Worm (Caenorhabditis elegans) whole organism, L2 larva: ENCODE results near the gene F36A4.2.

Experiments used
- ama-1 ChIP-seq: fragments of 150-350 bp; optimal IDR thresholded peaks from 2 replicates; lab custom pipeline; 2018; ENCODE audit warnings: inconsistent platforms
- ceh-16 ChIP-seq: fragments of 150-350 bp; optimal IDR thresholded peaks from 2 replicates; lab custom pipeline; 2014; ENCODE audit warnings: missing biosample characterization, missing genetic modification characterization
- ceh-82 ChIP-seq: fragments of 150-350 bp; optimal IDR thresholded peaks from 2 replicates; lab custom pipeline; 2014; ENCODE audit warnings: missing biosample characterization, missing genetic modification characterization
- mdl-1 ChIP-seq, 2 experiments: fragments of 150-350 bp in 1 of 2; sonication (generic microtip) in 1 of 2; optimal IDR thresholded peaks; 2 replicates each; lab custom pipeline; 2017; ENCODE audit warnings: missing biosample characterization in 2 of 2, missing genetic modification characterization in 2 of 2
- nhr-10 ChIP-seq: sonication (generic microtip); optimal IDR thresholded peaks from 2 replicates; lab custom pipeline; 2017; ENCODE audit warnings: missing biosample characterization, missing genetic modification characterization
- nhr-77 ChIP-seq: fragments of 150-350 bp; optimal IDR thresholded peaks from 2 replicates; lab custom pipeline; 2014; ENCODE audit warnings: missing biosample characterization, missing genetic modification characterization
- peb-1 ChIP-seq: fragments of 150-350 bp; optimal IDR thresholded peaks from 2 replicates; lab custom pipeline; 2014; ENCODE audit warnings: missing biosample characterization, missing genetic modification characterization
- snpc-4 ChIP-seq: fragments of 150-350 bp; optimal IDR thresholded peaks from 2 replicates; lab custom pipeline; 2014; ENCODE audit warnings: missing biosample characterization, missing genetic modification characterization
- unc-62 ChIP-seq: fragments of 150-350 bp; optimal IDR thresholded peaks from 2 replicates; lab custom pipeline; 2014; ENCODE audit warnings: missing biosample characterization, missing genetic modification reagents, missing genetic modification characterization
- ztf-11 ChIP-seq: sonication (generic microtip); optimal IDR thresholded peaks from 2 replicates; lab custom pipeline; 2017; ENCODE audit warnings: missing biosample characterization, missing genetic modification characterization

DNA sequence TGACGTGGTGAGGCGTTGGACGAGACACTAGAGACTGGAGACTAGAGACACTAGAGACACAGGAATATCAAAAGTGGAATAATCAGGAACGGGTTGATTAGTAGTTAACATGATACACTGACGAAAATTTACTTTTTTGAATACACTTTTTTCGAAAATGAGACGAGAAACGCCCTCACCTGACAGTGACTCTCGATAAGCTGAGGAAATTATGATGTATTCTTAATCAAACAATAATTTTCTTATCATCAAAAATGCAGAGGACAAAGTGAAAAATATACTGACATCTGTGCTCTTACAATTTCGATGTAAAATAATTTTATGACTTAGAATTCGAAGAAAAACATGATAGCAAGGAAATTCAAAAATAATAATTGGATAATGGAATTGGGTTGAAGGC lies 11.6 kb upstream of the F36A4.2 start:
- TF ChIP-seq snpc-4 (no peak), nhr-77 (tag; lab: Kevin White, UChicago) (no peak), ceh-82 (no peak), nhr-10 (no peak), peb-1 (tag; lab: Kevin White, UChicago) (no peak), ama-1 (lab: Kevin White, UChicago) (no peak), mdl-1 (tag; optimal IDR thresholded peaks at IDR 0.05; lab: Kevin White, UChicago) (no peak), unc-62 (no peak), ztf-11 (tag; lab: Kevin White, UChicago) (no peak), ceh-16 (tag; lab: Kevin White, UChicago) (no peak)
